Worm (Caenorhabditis elegans): Measurements from ENCODE around the gene Y47D7A.7.

- no peak for TF ChIP-seq snpc-4 (tag; optimal IDR thresholded peaks at IDR 0.05)
- no peak for TF ChIP-seq ztf-11 (tag; optimal IDR thresholded peaks at IDR 0.05)
- no peak for TF ChIP-seq mep-1 (tag; optimal IDR thresholded peaks at IDR 0.05)
- no peak for TF ChIP-seq ceh-39 (tag; optimal IDR thresholded peaks at IDR 0.05)
- TF ChIP-seq blmp-1 (tag; optimal IDR thresholded peaks at IDR 0.05), result no peak
- TF ChIP-seq pha-4 (tag; optimal IDR thresholded peaks at IDR 0.05), result no peak
- TF ChIP-seq elt-3 (tag; optimal IDR thresholded peaks at IDR 0.05), result no peak
- no peak for TF ChIP-seq elt-1 (tag; optimal IDR thresholded peaks at IDR 0.05; ENCODE audit: borderline replicate concordance, insufficient read depth)
- no peak for TF ChIP-seq unc-62 (GFP tag; optimal IDR thresholded peaks at IDR 0.05)
Measured at ce11 chrV:4398884-4399283, 20.8 kb downstream of the Y47D7A.7 start.

Data from whole organism, mixed stage, embryonic.